Fruit fly (Drosophila melanogaster) whole organism, prepupa: ENCODE measurements around the gene CG13041.

Experiments used
- CG10631 ChIP-seq: fragments of 200-800 bp; sonication (Bioruptor generic); optimal IDR thresholded peaks from 2 replicates; lab custom pipeline; 2016; ENCODE audit warnings: missing biosample characterization, missing genetic modification characterization
- CG10669 ChIP-seq: fragments of 200-800 bp; sonication (Bioruptor generic); optimal IDR thresholded peaks from 3 replicates; lab custom pipeline; 2018; ENCODE audit warnings: missing biosample characterization, mild to moderate bottlenecking, missing genetic modification characterization, moderate library complexity
- CG11294 ChIP-seq: fragments of 200-800 bp; sonication (Bioruptor generic); IDR thresholded peaks from 2 replicates; pipeline ENCODE4 v1.3.6; 2022; ENCODE audit warnings: missing biosample characterization, missing genetic modification characterization
- CG11902 ChIP-seq: fragments of 200-800 bp; sonication (Bioruptor generic); optimal IDR thresholded peaks from 3 replicates; lab custom pipeline; 2016; ENCODE audit warnings: missing biosample characterization, missing genetic modification characterization
- CG16779 ChIP-seq: fragments of 200-800 bp; sonication (Bioruptor generic); optimal IDR thresholded peaks from 3 replicates; lab custom pipeline; 2017; ENCODE audit warnings: missing biosample characterization, mild to moderate bottlenecking, missing genetic modification characterization
- CG31627 ChIP-seq: fragments of 200-800 bp; sonication (Bioruptor generic); optimal IDR thresholded peaks from 3 replicates; lab custom pipeline; 2016; ENCODE audit warnings: missing biosample characterization, missing genetic modification characterization
- CG34406 ChIP-seq: fragments of 200-800 bp; sonication (Bioruptor generic); optimal IDR thresholded peaks from 3 replicates; lab custom pipeline; 2016; ENCODE audit warnings: missing biosample characterization, missing genetic modification characterization
- CG4318 ChIP-seq: fragments of 200-800 bp; sonication (Bioruptor generic); optimal IDR thresholded peaks from 3 replicates; lab custom pipeline; 2017; ENCODE audit warnings: missing biosample characterization, mild to moderate bottlenecking, missing genetic modification characterization
- CG6276 ChIP-seq: fragments of 200-800 bp; sonication (Bioruptor generic); optimal IDR thresholded peaks from 2 replicates; lab custom pipeline; 2017; ENCODE audit warnings: missing biosample characterization, mild to moderate bottlenecking, missing genetic modification characterization
- CG6792 ChIP-seq: fragments of 200-800 bp; sonication (Bioruptor generic); optimal IDR thresholded peaks from 3 replicates; lab custom pipeline; 2016; ENCODE audit warnings: missing biosample characterization, missing genetic modification characterization
- CG6808 ChIP-seq: fragments of 200-800 bp; sonication (Bioruptor generic); optimal IDR thresholded peaks from 3 replicates; lab custom pipeline; 2017; ENCODE audit warnings: missing biosample characterization, missing genetic modification characterization, mild to moderate bottlenecking, moderate library complexity, missing genetic modification reagents
- CG6854 ChIP-seq: fragments of 200-800 bp; sonication (Bioruptor generic); optimal IDR thresholded peaks from 2 replicates; lab custom pipeline; 2017; ENCODE audit warnings: missing biosample characterization, mild to moderate bottlenecking, missing genetic modification characterization
- CG7368 ChIP-seq: fragments of 200-800 bp; sonication (Bioruptor generic); optimal IDR thresholded peaks from 3 replicates; lab custom pipeline; 2016; ENCODE audit warnings: missing biosample characterization, missing genetic modification characterization
- CG8119 ChIP-seq: fragments of 200-800 bp; sonication (Bioruptor generic); IDR thresholded peaks from 3 replicates; pipeline ENCODE4 v1.3.6; 2022; ENCODE audit warnings: missing biosample characterization, missing genetic modification characterization
- CG8632 ChIP-seq: fragments of 200-800 bp; sonication (Bioruptor generic); optimal IDR thresholded peaks from 3 replicates; lab custom pipeline; 2016; ENCODE audit warnings: missing biosample characterization, missing genetic modification characterization
- CG9139 ChIP-seq: fragments of 200-800 bp; sonication (Bioruptor generic); optimal IDR thresholded peaks from 3 replicates; lab custom pipeline; 2017; ENCODE audit warnings: missing biosample characterization, mild to moderate bottlenecking, missing genetic modification characterization
- Eip75B ChIP-seq: fragments of 200-800 bp; sonication (Bioruptor generic); optimal IDR thresholded peaks from 3 replicates; lab custom pipeline; 2016; ENCODE audit warnings: missing biosample characterization, missing genetic modification characterization
- Eip78C ChIP-seq: fragments of 200-800 bp; sonication (Bioruptor generic); peaks from one replicate; lab custom pipeline; 2016; ENCODE audit warnings: missing biosample characterization, missing genetic modification characterization
- Eip93F ChIP-seq: fragments of 200-800 bp; sonication (Bioruptor generic); optimal IDR thresholded peaks from 2 replicates; lab custom pipeline; 2016; ENCODE audit warnings: missing biosample characterization, mild to moderate bottlenecking, missing genetic modification characterization
- Ets96B ChIP-seq: fragments of 200-800 bp; optimal IDR thresholded peaks from 2 replicates; lab custom pipeline; 2019; ENCODE audit warnings: missing biosample characterization, mild to moderate bottlenecking, missing genetic modification characterization, moderate library complexity
- Gug ChIP-seq: fragments of 200-800 bp; sonication (Bioruptor generic); IDR thresholded peaks from 2 replicates; pipeline ENCODE4 v1.3.6; 2022; ENCODE audit warnings: missing biosample characterization, missing genetic modification characterization
- Hr39 ChIP-seq: fragments of 200-800 bp; sonication (Bioruptor generic); optimal IDR thresholded peaks from 2 replicates; lab custom pipeline; 2016; ENCODE audit warnings: missing biosample characterization, missing genetic modification characterization
- Hr4 ChIP-seq: fragments of 200-800 bp; sonication (Bioruptor generic); optimal IDR thresholded peaks from 3 replicates; lab custom pipeline; 2016; ENCODE audit warnings: missing biosample characterization, missing genetic modification characterization
- Lpt ChIP-seq: fragments of 200-800 bp; sonication (Bioruptor generic); optimal IDR thresholded peaks from 3 replicates; lab custom pipeline; 2016; ENCODE audit warnings: missing biosample characterization, missing genetic modification characterization
- Smox ChIP-seq: fragments of 200-800 bp; sonication (Bioruptor generic); optimal IDR thresholded peaks from 3 replicates; lab custom pipeline; 2016; ENCODE audit warnings: missing biosample characterization, missing genetic modification characterization
- Sox15 ChIP-seq: fragments of 200-800 bp; sonication (Bioruptor generic); optimal IDR thresholded peaks from 3 replicates; lab custom pipeline; 2016; ENCODE audit warnings: missing biosample characterization, missing genetic modification characterization
- cyc ChIP-seq: fragments of 200-800 bp; sonication (Bioruptor generic); optimal IDR thresholded peaks from 3 replicates; lab custom pipeline; 2016; ENCODE audit warnings: missing biosample characterization, missing genetic modification characterization
- dac ChIP-seq: fragments of 200-800 bp; sonication (Bioruptor generic); optimal IDR thresholded peaks from 2 replicates; lab custom pipeline; 2017; ENCODE audit warnings: missing biosample characterization, mild to moderate bottlenecking, missing genetic modification characterization
- dsx ChIP-seq: fragments of 200-800 bp; optimal IDR thresholded peaks from 3 replicates; lab custom pipeline; 2019; ENCODE audit warnings: missing biosample characterization, mild to moderate bottlenecking, missing genetic modification characterization, moderate library complexity; ENCODE audit not compliant: poor library complexity, severe bottlenecking
- esn ChIP-seq: fragments of 200-800 bp; sonication (Bioruptor generic); optimal IDR thresholded peaks from 2 replicates; lab custom pipeline; 2016; ENCODE audit warnings: missing biosample characterization, mild to moderate bottlenecking, missing genetic modification characterization, moderate library complexity
- fd85E ChIP-seq: fragments of 200-800 bp; sonication (Bioruptor generic); optimal IDR thresholded peaks from 3 replicates; lab custom pipeline; 2016; ENCODE audit warnings: missing biosample characterization, missing genetic modification characterization
- fkh ChIP-seq: fragments of 200-800 bp; sonication (Bioruptor generic); optimal IDR thresholded peaks from 3 replicates; lab custom pipeline; 2017; ENCODE audit warnings: missing biosample characterization, mild to moderate bottlenecking, missing genetic modification characterization, moderate library complexity
- lz ChIP-seq: fragments of 200-800 bp; sonication (Bioruptor generic); optimal IDR thresholded peaks from 3 replicates; lab custom pipeline; 2016; ENCODE audit warnings: missing biosample characterization, missing genetic modification characterization
- net ChIP-seq: fragments of 200-800 bp; sonication (Bioruptor generic); optimal IDR thresholded peaks from 3 replicates; lab custom pipeline; 2016; ENCODE audit warnings: missing biosample characterization, missing genetic modification characterization
- salr ChIP-seq, 2 experiments: fragments of 200-800 bp; sonication (Bioruptor generic); optimal IDR thresholded peaks; 3 replicates each; lab custom pipeline; 2016 to 2018; ENCODE audit warnings: missing biosample characterization in 2 of 2, missing genetic modification characterization in 2 of 2, mild to moderate bottlenecking in 1 of 2
- ss ChIP-seq, 2 experiments: fragments of 200-800 bp; sonication (Bioruptor generic); optimal IDR thresholded peaks; 2 replicates in 1 of 2; 3 replicates in 1 of 2; lab custom pipeline; 2017 to 2018; ENCODE audit warnings: mild to moderate bottlenecking in 2 of 2, missing biosample characterization in 2 of 2, missing genetic modification characterization in 2 of 2, moderate library complexity in 1 of 2
- svp ChIP-seq: fragments of 200-800 bp; sonication (Bioruptor generic); peaks from one replicate; lab custom pipeline; 2016; ENCODE audit warnings: missing biosample characterization, missing genetic modification characterization
- topi ChIP-seq: fragments of 200-800 bp; sonication (Bioruptor generic); optimal IDR thresholded peaks from 3 replicates; lab custom pipeline; 2016; ENCODE audit warnings: missing biosample characterization, missing genetic modification characterization
- vri ChIP-seq: fragments of 200-800 bp; sonication (Bioruptor generic); optimal IDR thresholded peaks from 3 replicates; lab custom pipeline; 2016; ENCODE audit warnings: missing biosample characterization, mild to moderate bottlenecking, missing genetic modification characterization

CG13041 gene

dm6 chr3L:16361200-16361815, 42.0 kb upstream of the CG13041 start (continued):
- TF ChIP-seq fd85E (GFP tag; lab: Kevin White, UChicago) (peak; percentile 15), CG10631 (GFP tag; lab: Kevin White, UChicago) (peak; percentile 93), CG6854 (GFP tag; lab: Kevin White, UChicago) (peak; percentile 68), Eip75B (GFP tag; lab: Kevin White, UChicago) (peak; percentile 89), Smox (GFP tag; lab: Kevin White, UChicago) (peak; percentile 75), svp (GFP tag; lab: Kevin White, UChicago) (peak; percentile 89), Hr39 (GFP tag; lab: Kevin White, UChicago) (peak; percentile 61), salr (GFP tag; optimal IDR thresholded peaks at IDR 0.05; lab: Kevin White, UChicago) (peak; percentile 79 to 86), dac (no peak), CG16779 (tag; lab: Kevin White, UChicago) (peak; percentile 83), CG10669 (GFP tag; lab: Kevin White, UChicago) (peak; percentile 89), dsx (GFP tag; lab: Kevin White, UChicago) (peak; percentile 95), Sox15 (GFP tag; lab: Kevin White, UChicago) (peak; percentile 75), Gug (GFP tag; lab: Robert Waterston, UW) (no peak), net (GFP tag; lab: Kevin White, UChicago) (peak; percentile 69), CG8632 (GFP tag; lab: Kevin White, UChicago) (peak; percentile 86), esn (peak; percentile 80), topi (GFP tag; lab: Kevin White, UChicago) (peak; percentile 79), CG7368 (GFP tag; lab: Kevin White, UChicago) (peak; percentile 72), CG9139 (GFP tag; lab: Kevin White, UChicago) (peak; percentile 93), Eip93F (GFP tag; lab: Kevin White, UChicago) (no peak), CG11294 (peak; percentile 21; the same call in 1 of the 2 replicates), CG6276 (GFP tag; lab: Kevin White, UChicago) (no peak), CG11902 (GFP tag; lab: Kevin White, UChicago) (peak; percentile 70), Lpt (GFP tag; lab: Kevin White, UChicago) (peak; percentile 39), CG6808 (peak; percentile 97), CG31627 (GFP tag; lab: Kevin White, UChicago) (peak; percentile 58), CG8119 (peak; percentile 72; the same call in 2 of the 3 replicates), Ets96B (tag; lab: Kevin White, UChicago) (peak; percentile 96), CG4318 (GFP tag; lab: Kevin White, UChicago) (peak; percentile 18), Eip78C (GFP tag; lab: Kevin White, UChicago) (peak; percentile 96), fkh (no peak), lz (GFP tag; lab: Kevin White, UChicago) (peak; percentile 71), cyc (peak; percentile 70), CG34406 (peak; percentile 89), ss (GFP tag; optimal IDR thresholded peaks at IDR 0.05; lab: Kevin White, UChicago) (peak; percentile 95 to 97), Hr4 (GFP tag; lab: Kevin White, UChicago) (peak; percentile 48), vri (peak; percentile 22)

- TF ChIP-seq fkh (peak; percentile 70), CG6792 (GFP tag; lab: Kevin White, UChicago) (no peak)
These were observed 40.5 kb upstream of the CG13041 start for dm6 chr3L:16359795-16360194.
